Worm (Caenorhabditis elegans) whole organism, young adult: ENCODE data around the gene M106.7.
A peak's percentile ranks its signal among the peaks of the same experiment; 100 is the strongest.

Source experiments
- B0035.1 ChIP-seq: sonication (generic microtip); optimal IDR thresholded peaks from 2 replicates; lab custom pipeline; 2016; ENCODE audit warnings: missing genetic modification characterization, mild to moderate bottlenecking, missing compliant biosample characterization, missing genotype, missing genetic modification reagents
- C17E4.6 ChIP-seq: fragments of 200-800 bp; sonication (Bioruptor generic); IDR thresholded peaks from 2 replicates; pipeline ENCODE4 v1.3.6; 2022; ENCODE audit warnings: missing genetic modification reagents, missing genetic modification characterization, missing compliant biosample characterization
- D2030.7 ChIP-seq: fragments of 200-800 bp; sonication (Bioruptor generic); IDR thresholded peaks from 2 replicates; pipeline ENCODE4 v1.3.6; 2022; ENCODE audit warnings: missing genetic modification reagents, missing genetic modification characterization, missing compliant biosample characterization
- F33H1.4 ChIP-seq: fragments of 200-800 bp; sonication (Bioruptor generic); IDR thresholded peaks from 2 replicates; pipeline ENCODE4 v1.3.6; 2022; ENCODE audit warnings: missing genetic modification reagents, missing genetic modification characterization, missing compliant biosample characterization
- F49E8.2 ChIP-seq: sonication (generic microtip); optimal IDR thresholded peaks from 3 replicates; lab custom pipeline; 2017; ENCODE audit warnings: missing genetic modification characterization, mild to moderate bottlenecking, missing compliant biosample characterization, antibody characterized with exemption, moderate library complexity; ENCODE audit not compliant: insufficient read depth
- F52B5.7 ChIP-seq: sonication (generic microtip); optimal IDR thresholded peaks from 2 replicates; lab custom pipeline; 2016; ENCODE audit warnings: mild to moderate bottlenecking, missing genetic modification characterization, missing compliant biosample characterization
- aptf-2 ChIP-seq: fragments of 200-800 bp; sonication (Bioruptor generic); conservative IDR thresholded peaks from 2 replicates; pipeline ENCODE4 v1.3.6; 2022; ENCODE audit warnings: missing genetic modification reagents, missing genetic modification characterization, missing compliant biosample characterization
- ccch-3 ChIP-seq: fragments of 200-800 bp; sonication (Bioruptor generic); optimal IDR thresholded peaks from 2 replicates; lab custom pipeline; 2018; ENCODE audit warnings: mild to moderate bottlenecking, missing genetic modification characterization, missing compliant biosample characterization
- cebp-2 ChIP-seq: fragments of 200-800 bp; sonication (Bioruptor generic); IDR thresholded peaks from 2 replicates; pipeline ENCODE4 v1.3.6; 2022; ENCODE audit warnings: missing genetic modification characterization, missing compliant biosample characterization
- ceh-100 ChIP-seq: fragments of 200-800 bp; sonication (Bioruptor generic); IDR thresholded peaks from 2 replicates; pipeline ENCODE4 v1.3.6; 2022; ENCODE audit warnings: missing genetic modification reagents, missing genetic modification characterization, missing compliant biosample characterization
- ceh-40 ChIP-seq: fragments of 200-800 bp; sonication (Bioruptor generic); IDR thresholded peaks from 2 replicates; pipeline ENCODE4 v1.3.6; 2022; ENCODE audit warnings: missing genetic modification characterization, missing compliant biosample characterization
- ceh-91 ChIP-seq: fragments of 200-800 bp; sonication (Bioruptor generic); IDR thresholded peaks from 2 replicates; pipeline ENCODE4 v1.3.6; 2022; ENCODE audit warnings: missing genetic modification reagents, missing genetic modification characterization, missing compliant biosample characterization
- dox-1 ChIP-seq: fragments of 200-800 bp; sonication (Bioruptor generic); IDR thresholded peaks from 2 replicates; pipeline ENCODE4 v1.3.6; 2022; ENCODE audit warnings: missing genetic modification reagents, missing genetic modification characterization, missing compliant biosample characterization
- dpl-1 ChIP-seq: fragments of 150-350 bp; optimal IDR thresholded peaks from 2 replicates; lab custom pipeline; 2014; ENCODE audit warnings: missing biosample characterization, missing genetic modification reagents, missing genetic modification characterization
- efl-1 ChIP-seq: fragments of 150-350 bp; optimal IDR thresholded peaks from 2 replicates; lab custom pipeline; 2014; ENCODE audit warnings: missing biosample characterization, missing genetic modification reagents, missing genetic modification characterization
- ets-4 ChIP-seq: fragments of 200-800 bp; sonication (Bioruptor generic); optimal IDR thresholded peaks from 2 replicates; lab custom pipeline; 2018; ENCODE audit warnings: mild to moderate bottlenecking, missing genetic modification characterization, missing compliant biosample characterization
- him-1 ChIP-seq: sonication (generic microtip); optimal IDR thresholded peaks from 2 replicates; lab custom pipeline; 2016; ENCODE audit warnings: missing genotype, missing genetic modification reagents, missing genetic modification characterization, missing compliant biosample characterization
- hlh-26 ChIP-seq: fragments of 200-800 bp; sonication (Bioruptor generic); conservative IDR thresholded peaks from 2 replicates; pipeline ENCODE4 v1.3.6; 2022; ENCODE audit warnings: missing genetic modification reagents, missing genetic modification characterization, missing compliant biosample characterization
- hmg-1.2 ChIP-seq: fragments of 200-800 bp; sonication (Bioruptor generic); IDR thresholded peaks from 2 replicates; pipeline ENCODE4 v1.3.6; 2022; ENCODE audit warnings: missing genetic modification reagents, missing genetic modification characterization, missing compliant biosample characterization
- hsf-1 ChIP-seq: fragments of 200-800 bp; sonication (Bioruptor generic); IDR thresholded peaks from 2 replicates; pipeline ENCODE4 v1.3.6; 2022; ENCODE audit warnings: missing genetic modification reagents, missing genetic modification characterization, missing compliant biosample characterization
- lin-35 ChIP-seq, 3 experiments: fragments of 150-350 bp in 2 of 3; sonication (generic microtip) in 1 of 3; optimal IDR thresholded peaks; 2 replicates each; lab custom pipeline; 2014 to 2018; ENCODE audit warnings: missing biosample characterization in 3 of 3, missing genetic modification characterization in 3 of 3, missing genetic modification reagents in 3 of 3
- lin-54 ChIP-seq: fragments of 200-800 bp; sonication (Bioruptor generic); optimal IDR thresholded peaks from 2 replicates; lab custom pipeline; 2018; ENCODE audit warnings: mild to moderate bottlenecking, missing genetic modification characterization, missing compliant biosample characterization
- lsl-1 ChIP-seq: fragments of 200-800 bp; sonication (Bioruptor generic); optimal IDR thresholded peaks from 2 replicates; lab custom pipeline; 2018; ENCODE audit warnings: mild to moderate bottlenecking, missing genetic modification characterization, moderate library complexity, missing compliant biosample characterization
- lsy-27 ChIP-seq: sonication (generic microtip); optimal IDR thresholded peaks from 2 replicates; lab custom pipeline; 2017; ENCODE audit warnings: missing genetic modification characterization, mild to moderate bottlenecking, missing compliant biosample characterization, antibody characterized with exemption, missing genotype, borderline replicate concordance; ENCODE audit not compliant: insufficient read depth
- madf-6 ChIP-seq: fragments of 200-800 bp; sonication (Bioruptor generic); IDR thresholded peaks from 2 replicates; pipeline ENCODE4 v1.3.6; 2022; ENCODE audit warnings: missing genetic modification reagents, missing genetic modification characterization, missing compliant biosample characterization
- madf-8 ChIP-seq: fragments of 200-800 bp; sonication (Bioruptor generic); conservative IDR thresholded peaks from 2 replicates; pipeline ENCODE4 v1.3.6; 2022; ENCODE audit warnings: missing genetic modification reagents, missing genetic modification characterization, missing compliant biosample characterization
- sea-2 ChIP-seq: fragments of 200-800 bp; sonication (Bioruptor generic); IDR thresholded peaks from 2 replicates; pipeline ENCODE4 v1.3.6; 2022; ENCODE audit warnings: missing genetic modification characterization, missing compliant biosample characterization
- snpc-1.1 ChIP-seq: sonication (generic microtip); optimal IDR thresholded peaks from 2 replicates; lab custom pipeline; 2017; ENCODE audit warnings: missing genetic modification characterization, mild to moderate bottlenecking, missing compliant biosample characterization, antibody characterized with exemption, moderate library complexity, missing genotype, missing genetic modification reagents; ENCODE audit not compliant: insufficient read depth
- snpc-1.3 ChIP-seq: sonication (generic microtip); optimal IDR thresholded peaks from 2 replicates; lab custom pipeline; 2017; ENCODE audit warnings: missing genetic modification characterization, mild to moderate bottlenecking, missing compliant biosample characterization, antibody characterized with exemption, moderate library complexity, missing genotype, missing genetic modification reagents; ENCODE audit not compliant: insufficient read depth
- snpc-3.4 ChIP-seq: sonication (generic microtip); optimal IDR thresholded peaks from 2 replicates; lab custom pipeline; 2017; ENCODE audit warnings: missing genetic modification characterization, mild to moderate bottlenecking, missing compliant biosample characterization, antibody characterized with exemption, moderate library complexity, missing genotype, missing genetic modification reagents
- snpc-4 ChIP-seq, 5 experiments: fragments of 150-350 bp in 1 of 5; sonication (generic microtip) in 4 of 5; optimal IDR thresholded peaks; 2 replicates each; lab custom pipeline; 2014 to 2018; ENCODE audit warnings: missing genetic modification characterization in 5 of 5, missing biosample characterization in 3 of 5, antibody characterized with exemption in 2 of 5, mild to moderate bottlenecking in 2 of 5, missing compliant biosample characterization in 2 of 5, missing genotype in 2 of 5, moderate library complexity in 2 of 5, missing genetic modification reagents in 1 of 5
- somi-1 ChIP-seq: fragments of 200-800 bp; sonication (Bioruptor generic); optimal IDR thresholded peaks from 2 replicates; lab custom pipeline; 2018; ENCODE audit warnings: mild to moderate bottlenecking, missing genetic modification characterization, missing compliant biosample characterization
- tbp1 ChIP-seq: fragments of 200-800 bp; sonication (Bioruptor generic); optimal IDR thresholded peaks from 2 replicates; lab custom pipeline; 2018; ENCODE audit warnings: mild to moderate bottlenecking, missing genetic modification characterization, missing compliant biosample characterization
- xnd-1 ChIP-seq: sonication (generic microtip); optimal IDR thresholded peaks from 2 replicates; lab custom pipeline; 2016; ENCODE audit warnings: missing genotype, missing genetic modification reagents, missing genetic modification characterization, missing compliant biosample characterization

The M106.7 gene

DNA sequence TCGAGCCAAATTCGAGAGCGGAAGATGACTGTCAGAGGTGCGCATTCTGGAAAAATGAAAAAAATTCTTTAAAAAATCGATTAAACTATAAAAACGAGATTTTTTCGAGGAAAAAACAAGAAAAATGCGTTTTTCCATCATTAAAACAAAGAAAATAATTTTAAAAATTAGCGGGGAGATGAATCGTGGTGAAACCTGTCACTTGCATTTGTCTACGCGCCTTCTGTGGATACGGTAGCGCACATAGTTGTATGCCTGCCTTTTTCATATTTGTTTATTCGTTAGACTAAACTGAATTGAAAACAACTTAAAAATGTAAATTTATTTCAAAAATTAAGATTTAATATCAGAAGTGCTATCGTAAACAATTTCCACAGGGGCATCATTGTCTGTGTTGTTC, 27.4 kb upstream of the M106.7 start, which contains the start of gene egg-3:
TSS of gene egg-3 (minus strand) at position 46 of the 400 bp plus-strand sequence.
- TF ChIP-seq F49E8.2 (tag; lab: Kevin White, UChicago) (peak; percentile 53), tbp1 (peak; percentile 22), dpl-1 (peak; percentile 83), madf-8 (GFP tag; lab: Robert Waterston, UW) (peak; percentile 95), lin-54 (GFP tag; lab: Kevin White, UChicago) (peak; percentile 73), him-1 (peak; percentile 43), B0035.1 (tag; lab: Kevin White, UChicago) (no peak), lsy-27 (no peak), snpc-1.1 (tag; lab: Kevin White, UChicago) (peak; percentile 15), lsl-1 (GFP tag; lab: Kevin White, UChicago) (peak; percentile 93), snpc-4 (GFP tag; optimal IDR thresholded peaks at IDR 0.05; lab: Kevin White, UChicago) (no peak), snpc-4 (tag; optimal IDR thresholded peaks at IDR 0.05; lab: Kevin White, UChicago) (no peak), xnd-1 (tag; lab: Kevin White, UChicago) (peak; percentile 90), snpc-3.4 (tag; lab: Kevin White, UChicago) (peak; percentile 47), dox-1 (0 out of 2 replicates have a peak, but pooled peaks have one; percentile 50), C17E4.6 (GFP tag; lab: Robert Waterston, UW) (no peak), ceh-100 (GFP tag; lab: Robert Waterston, UW) (no peak), ceh-91 (GFP tag; lab: Robert Waterston, UW) (peak; percentile 74), aptf-2 (GFP tag; lab: Robert Waterston, UW) (no peak), F33H1.4 (GFP tag; lab: Robert Waterston, UW) (peak; percentile 92), madf-6 (GFP tag; lab: Robert Waterston, UW) (peak; percentile 98), hmg-1.2 (peak; percentile 18; the same call in 1 of the 2 replicates), D2030.7 (peak; percentile 82; the same call in 1 of the 2 replicates), cebp-2 (GFP tag; lab: Robert Waterston, UW) (no peak), efl-1 (GFP tag; lab: Kevin White, UChicago) (peak; percentile 93), lin-35 (GFP tag; optimal IDR thresholded peaks at IDR 0.05; lab: Kevin White, UChicago) (peak in 1 of 3 experiments; percentile 52), snpc-1.3 (tag; lab: Kevin White, UChicago) (peak; percentile 35)

DNA sequence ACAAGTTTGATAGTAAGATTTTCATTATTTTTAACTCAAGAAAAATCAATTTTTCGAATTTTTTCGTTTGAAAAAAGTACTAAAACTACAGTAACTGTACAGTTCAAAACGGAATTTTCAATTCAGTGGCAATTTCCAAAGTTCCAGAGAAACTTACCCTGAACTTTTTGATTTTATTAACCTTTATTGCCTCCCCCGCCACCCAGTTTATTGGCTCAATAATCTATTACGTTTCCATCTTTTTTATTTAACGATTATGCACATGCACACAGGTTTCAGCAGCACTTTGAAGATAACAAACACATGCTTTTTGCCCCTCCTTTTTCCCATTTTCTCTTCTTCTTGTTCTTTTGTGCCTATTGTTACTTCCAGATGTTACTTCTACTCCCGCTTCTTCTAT, 23.6 kb upstream of the M106.7 start, which contains the start of gene lurp-1:
TSS of gene lurp-1 (plus strand) at position 301 of the 400 bp plus-strand sequence.
- TF ChIP-seq F52B5.7 (tag; lab: Kevin White, UChicago) (no peak), ets-4 (GFP tag; lab: Kevin White, UChicago) (no peak), ceh-40 (no peak), sea-2 (GFP tag; lab: Robert Waterston, UW) (no peak), F49E8.2 (tag; lab: Kevin White, UChicago) (no peak), D2030.7 (no peak), hsf-1 (GFP tag; lab: Robert Waterston, UW) (no peak), somi-1 (GFP tag; lab: Kevin White, UChicago) (no peak), ccch-3 (GFP tag; lab: Kevin White, UChicago) (no peak)

DNA sequence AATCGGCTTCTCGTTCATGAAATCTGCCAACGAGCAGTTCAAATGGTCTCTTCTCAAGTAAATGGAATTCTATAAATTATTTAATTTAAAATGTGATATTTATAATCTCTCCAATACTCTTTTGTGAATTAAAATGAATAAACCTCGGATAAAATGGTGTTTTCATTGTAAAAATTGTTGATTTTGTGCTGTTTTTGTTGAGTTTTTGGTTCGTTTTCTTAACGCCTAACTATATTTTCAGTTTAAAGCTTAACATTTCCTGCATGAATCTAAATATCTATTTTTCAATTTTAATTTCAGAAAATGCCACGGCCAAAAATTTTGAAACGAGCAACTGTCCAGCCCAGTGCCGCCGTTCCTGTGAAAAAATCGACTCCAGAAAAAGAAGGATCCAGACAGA, 16.7 kb upstream of the M106.7 start, which contains the start of gene orc-2:
TSS of gene orc-2 (plus strand) at position 301 of the 400 bp plus-strand sequence.
- no peak for TF ChIP-seq hlh-26 (GFP tag; lab: Robert Waterston, UW)
- no peak for TF ChIP-seq snpc-1.3 (tag; lab: Kevin White, UChicago)
